Fruit fly (Drosophila melanogaster): Measurements from ENCODE around the gene CG15880.

Gene CG15880

dm6 chr2L:780851-781250, 36.9 kb downstream of the CG15880 start:
- TF ChIP-seq Sp1 (GFP tag; optimal IDR thresholded peaks at IDR 0.05) = no peak
- no peak for TF ChIP-seq fru (GFP tag; optimal IDR thresholded peaks at IDR 0.05)
- no peak for TF ChIP-seq Rel (GFP tag; optimal IDR thresholded peaks at IDR 0.05)
- TF ChIP-seq Rel (tag; optimal IDR thresholded peaks at IDR 0.05) = no peak
- no peak for TF ChIP-seq Dfd (GFP tag; optimal IDR thresholded peaks at IDR 0.05)
- no peak for TF ChIP-seq ey (GFP tag; optimal IDR thresholded peaks at IDR 0.05)
- no peak for TF ChIP-seq Dif (GFP tag; optimal IDR thresholded peaks at IDR 0.05; ENCODE audit: partially characterized antibody)
- no peak for TF ChIP-seq pan (optimal IDR thresholded peaks at IDR 0.05)
- no peak for TF ChIP-seq tai (GFP tag; optimal IDR thresholded peaks at IDR 0.05)

DNA sequence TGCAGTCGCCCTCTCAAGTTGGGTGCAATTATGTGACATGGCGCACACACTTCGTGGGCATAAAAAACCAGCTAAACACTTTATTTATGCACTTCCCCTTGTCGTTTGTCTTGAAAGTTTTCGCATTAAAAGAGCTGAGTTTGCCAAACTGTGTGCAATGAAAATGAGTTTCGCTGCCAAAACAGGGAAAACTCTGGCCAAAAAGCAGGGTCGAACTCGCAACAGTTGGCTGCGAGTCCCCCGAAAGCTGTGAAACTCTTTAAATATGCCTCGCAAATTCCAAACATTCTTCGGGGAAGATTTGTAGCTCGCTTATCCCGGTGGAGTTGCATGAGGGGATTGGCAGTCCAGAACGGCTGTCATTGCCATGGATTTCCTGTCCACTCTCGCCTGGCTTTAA, 37.6 kb downstream of the CG15880 start, which contains the start of gene Gr21a:
Gene Gr21a, plus strand, starts transcription at position 301 of the 400 bp plus-strand sequence.
- TF ChIP-seq fru (GFP tag; optimal IDR thresholded peaks at IDR 0.05) = no peak
- TF ChIP-seq Jra (GFP tag; optimal IDR thresholded peaks at IDR 0.05) = no peak
- no peak for TF ChIP-seq dsf (GFP tag; optimal IDR thresholded peaks at IDR 0.05; ENCODE audit: borderline replicate concordance)
- TF ChIP-seq HLH106 (tag; optimal IDR thresholded peaks at IDR 0.05) = no peak
- no peak for TF ChIP-seq h (GFP tag; optimal IDR thresholded peaks at IDR 0.05)
- no peak for TF ChIP-seq Vsx2 (GFP tag; optimal IDR thresholded peaks at IDR 0.05; ENCODE audit: partially characterized antibody)
- no peak for TF ChIP-seq Hnf4 (GFP tag; optimal IDR thresholded peaks at IDR 0.05)
- TF ChIP-seq br (GFP tag; optimal IDR thresholded peaks at IDR 0.05) = no peak
- no peak for TF ChIP-seq usp (GFP tag; optimal IDR thresholded peaks at IDR 0.05)
- TF ChIP-seq Rel (GFP tag; optimal IDR thresholded peaks at IDR 0.05) = no peak
- no peak for TF ChIP-seq Rel (tag; optimal IDR thresholded peaks at IDR 0.05)
- TF ChIP-seq lola (GFP tag; optimal IDR thresholded peaks at IDR 0.05) = no peak
- no peak for TF ChIP-seq tai (GFP tag; optimal IDR thresholded peaks at IDR 0.05)
- no peak for TF ChIP-seq N (GFP tag; optimal IDR thresholded peaks at IDR 0.05)
- no peak for TF ChIP-seq Hr78 (GFP tag; optimal IDR thresholded peaks at IDR 0.05)
- no peak for TF ChIP-seq CrebA (GFP tag; optimal IDR thresholded peaks at IDR 0.05; ENCODE audit: borderline replicate concordance)

dm6 chr2L:779123-779584, 38.6 kb downstream of the CG15880 start, which contains the start of gene CG13947:
CG13947 (plus strand) TSS chr2L:779173.
- no peak for TF ChIP-seq woc (GFP tag; optimal IDR thresholded peaks at IDR 0.05)
- no peak for TF ChIP-seq pan (optimal IDR thresholded peaks at IDR 0.05)
- TF ChIP-seq psq (GFP tag; optimal IDR thresholded peaks at IDR 0.05) = no peak
- no peak for TF ChIP-seq br (GFP tag; optimal IDR thresholded peaks at IDR 0.05)
- peak; percentile 99 for TF ChIP-seq Dfd (GFP tag; optimal IDR thresholded peaks at IDR 0.05)
- TF ChIP-seq Hr78 (GFP tag; optimal IDR thresholded peaks at IDR 0.05) = no peak
- no peak for TF ChIP-seq N (GFP tag; optimal IDR thresholded peaks at IDR 0.05)

DNA sequence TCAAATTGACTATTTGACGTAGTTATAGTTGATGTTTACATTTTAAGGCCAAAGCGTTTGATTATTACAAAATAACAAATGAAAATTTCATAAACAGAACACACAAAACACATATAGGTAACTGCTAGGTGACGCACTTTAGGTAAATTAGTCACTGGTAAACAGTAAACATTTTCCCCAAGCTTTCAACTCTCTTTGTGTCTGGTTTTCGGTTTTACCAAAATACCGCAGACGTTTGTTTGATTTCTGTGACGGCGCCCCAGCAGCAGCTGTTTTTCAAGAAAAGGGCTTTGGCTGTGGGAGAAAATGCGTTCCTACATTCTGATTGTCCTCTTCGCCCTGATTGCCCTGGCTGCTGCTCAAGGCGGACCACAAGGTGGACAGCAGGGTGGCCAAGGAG, 41.5 kb downstream of the CG15880 start, which contains the start of gene CG13946:
Gene CG13946, plus strand, starts transcription at position 301 of the 400 bp plus-strand sequence.
- no peak for TF ChIP-seq woc (GFP tag; optimal IDR thresholded peaks at IDR 0.05)
- no peak for TF ChIP-seq rgr (GFP tag; optimal IDR thresholded peaks at IDR 0.05)
- TF ChIP-seq Abd-B (GFP tag; optimal IDR thresholded peaks at IDR 0.05) = no peak
- TF ChIP-seq pan (optimal IDR thresholded peaks at IDR 0.05) = no peak
- TF ChIP-seq GATAd (GFP tag; optimal IDR thresholded peaks at IDR 0.05) = no peak
- no peak for TF ChIP-seq Rel (GFP tag; optimal IDR thresholded peaks at IDR 0.05)
- no peak for TF ChIP-seq Rel (tag; optimal IDR thresholded peaks at IDR 0.05)
- no peak for TF ChIP-seq Sp1 (GFP tag; optimal IDR thresholded peaks at IDR 0.05)
- no peak for TF ChIP-seq CG9705 (GFP tag; optimal IDR thresholded peaks at IDR 0.05)
- TF ChIP-seq Hr83 (GFP tag; optimal IDR thresholded peaks at IDR 0.05; ENCODE audit: poor library complexity, severe bottlenecking) = no peak
- no peak for TF ChIP-seq tai (GFP tag; optimal IDR thresholded peaks at IDR 0.05)
- no peak for TF ChIP-seq usp (GFP tag; optimal IDR thresholded peaks at IDR 0.05)
- TF ChIP-seq br (GFP tag; optimal IDR thresholded peaks at IDR 0.05) = no peak
- TF ChIP-seq sage (GFP tag; optimal IDR thresholded peaks at IDR 0.05) = no peak
- no peak for TF ChIP-seq jim (GFP tag; optimal IDR thresholded peaks at IDR 0.05)
- TF ChIP-seq Jra (GFP tag; optimal IDR thresholded peaks at IDR 0.05) = no peak
- TF ChIP-seq HLH106 (tag; optimal IDR thresholded peaks at IDR 0.05) = no peak
- TF ChIP-seq OdsH (GFP tag; optimal IDR thresholded peaks at IDR 0.05) = no peak
- TF ChIP-seq dmrt93B (GFP tag; optimal IDR thresholded peaks at IDR 0.05) = no peak

dm6 chr2L:773247-773646, 44.5 kb downstream of the CG15880 start, which contains the start of gene CG12506:
CG12506 (plus strand) TSS chr2L:773547.
- TF ChIP-seq Myc (optimal IDR thresholded peaks at IDR 0.05) (no peak), rgr (GFP tag; optimal IDR thresholded peaks at IDR 0.05) (no peak), ey (GFP tag; optimal IDR thresholded peaks at IDR 0.05) (no peak), GATAd (GFP tag; optimal IDR thresholded peaks at IDR 0.05) (no peak), brk (GFP tag; optimal IDR thresholded peaks at IDR 0.05) (no peak), Hnf4 (GFP tag; optimal IDR thresholded peaks at IDR 0.05) (no peak), foxo (GFP tag; optimal IDR thresholded peaks at IDR 0.05) (no peak), N (GFP tag; optimal IDR thresholded peaks at IDR 0.05) (no peak), Sp1 (GFP tag; optimal IDR thresholded peaks at IDR 0.05) (no peak), sage (GFP tag; optimal IDR thresholded peaks at IDR 0.05) (no peak), jim (GFP tag; optimal IDR thresholded peaks at IDR 0.05) (no peak)

Data from whole organism, wandering third instar larva.